Worm (Caenorhabditis elegans) whole organism, early embryonic: Measurements from ENCODE around the gene F58E6.5.

Experiments used
- aly-1 ChIP-seq: sonication (generic microtip); optimal IDR thresholded peaks from 2 replicates; lab custom pipeline; 2016; ENCODE audit warnings: missing genetic modification characterization, missing compliant biosample characterization
- ama-1 ChIP-seq: fragments of 150-350 bp; optimal IDR thresholded peaks from 2 replicates; lab custom pipeline; 2014
- flt-1 ChIP-seq: fragments of 200-800 bp; sonication (Bioruptor generic); IDR thresholded peaks from 2 replicates; pipeline ENCODE4 v1.3.6; 2022; ENCODE audit warnings: missing genetic modification characterization, missing compliant biosample characterization
- hmg-4 ChIP-seq: fragments of 200-800 bp; sonication (Bioruptor generic); optimal IDR thresholded peaks from 2 replicates; lab custom pipeline; 2018; ENCODE audit warnings: mild to moderate bottlenecking, missing genetic modification characterization, missing compliant biosample characterization
- hnd-1 ChIP-seq: sonication (generic microtip); optimal IDR thresholded peaks from 2 replicates; lab custom pipeline; 2016; ENCODE audit warnings: missing genetic modification characterization, missing compliant biosample characterization
- scrt-1 ChIP-seq: fragments of 200-800 bp; sonication (Bioruptor generic); IDR thresholded peaks from 2 replicates; pipeline ENCODE4 v1.3.6; 2022; ENCODE audit warnings: missing genetic modification characterization, missing compliant biosample characterization
- tbx-11 ChIP-seq: fragments of 200-800 bp; sonication (Bioruptor generic); IDR thresholded peaks from 2 replicates; pipeline ENCODE4 v1.3.6; 2022; ENCODE audit warnings: missing genetic modification characterization, missing compliant biosample characterization
- tra-4 ChIP-seq: sonication (generic microtip); optimal IDR thresholded peaks from 2 replicates; lab custom pipeline; 2017; ENCODE audit warnings: missing genetic modification characterization, missing compliant biosample characterization

DNA sequence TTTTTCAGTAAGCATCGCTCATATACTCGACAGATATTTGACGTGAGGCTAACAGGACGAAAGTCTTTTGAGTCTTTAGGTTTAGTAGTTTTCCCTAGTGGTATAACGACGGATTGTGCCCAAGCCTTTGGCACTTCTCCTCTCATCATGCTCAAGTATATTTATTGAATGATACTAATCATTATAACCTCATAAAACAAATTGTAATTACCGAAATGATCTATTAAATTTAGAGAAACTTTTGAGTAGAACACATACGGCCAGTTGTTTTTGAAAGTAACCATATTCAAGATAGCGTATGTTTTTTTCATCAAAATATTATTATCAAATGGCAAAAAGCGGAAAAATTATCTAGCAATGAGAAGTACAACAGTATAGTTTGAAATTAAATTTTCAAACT is 17.0 kb upstream of the F58E6.5 start:
- TF ChIP-seq tra-4 (tag; lab: Kevin White, UChicago), result no peak
- no peak for TF ChIP-seq aly-1
- no peak for TF ChIP-seq flt-1 (GFP tag; lab: Robert Waterston, UW)
- no peak for TF ChIP-seq tbx-11 (GFP tag; lab: Robert Waterston, UW)
- no peak for TF ChIP-seq hnd-1
- no peak for TF ChIP-seq ama-1 (lab: Kevin White, UChicago)
- TF ChIP-seq hmg-4 (GFP tag; lab: Kevin White, UChicago), result no peak
- TF ChIP-seq scrt-1 (GFP tag; lab: Robert Waterston, UW), result no peak
